Worm (Caenorhabditis elegans) whole organism, L3 larva: ENCODE data around the gene map-2.

Experiments
- lsy-12 ChIP-seq: sonication (generic microtip); optimal IDR thresholded peaks from 2 replicates; lab custom pipeline; 2016; ENCODE audit warnings: mild to moderate bottlenecking, missing genetic modification characterization, missing compliant biosample characterization
- sea-2 ChIP-seq: fragments of 150-350 bp; sonication (generic microtip); optimal IDR thresholded peaks from 4 replicates; lab custom pipeline; 2014; ENCODE audit warnings: missing biosample characterization, missing genetic modification reagents, missing genetic modification characterization

- TF ChIP-seq sea-2 (GFP tag; lab: Kevin White, UChicago) = no peak
- TF ChIP-seq lsy-12 (tag; lab: Kevin White, UChicago) = no peak
Measured at ce11 chrIV:16828698-16829097, 26.0 kb downstream of the map-2 start, which contains the start of gene Y116A8A.6.
